Fruit fly (Drosophila melanogaster) Kc167 (cell line): ENCODE data around the gene CG12061.

ENCODE experiments used
- h ChIP-seq: fragments of >200 bp; optimal IDR thresholded peaks from 3 replicates; lab custom pipeline; 2018; ENCODE audit warnings: missing external identifiers
- psq ChIP-seq: fragments of >200 bp; optimal IDR thresholded peaks from 2 replicates; lab custom pipeline; 2017; ENCODE audit warnings: missing external identifiers
- ttk ChIP-seq: sonication (Bioruptor generic); optimal IDR thresholded peaks from 2 replicates; lab custom pipeline; 2017; ENCODE audit warnings: missing external identifiers

- TF ChIP-seq psq (lab: Kevin White, UChicago) (no peak), ttk (lab: Kevin White, UChicago) (no peak), h (no peak)
These were observed 31.9 kb downstream of the CG12061 start, which contains the start of gene CG17167 for dm6 chrX:23067521-23068459.
